Fruit fly (Drosophila melanogaster): ENCODE data around the gene Apl.
A peak's percentile ranks its signal among the peaks of the same experiment; 100 is the strongest.

Gene Apl

DNA sequence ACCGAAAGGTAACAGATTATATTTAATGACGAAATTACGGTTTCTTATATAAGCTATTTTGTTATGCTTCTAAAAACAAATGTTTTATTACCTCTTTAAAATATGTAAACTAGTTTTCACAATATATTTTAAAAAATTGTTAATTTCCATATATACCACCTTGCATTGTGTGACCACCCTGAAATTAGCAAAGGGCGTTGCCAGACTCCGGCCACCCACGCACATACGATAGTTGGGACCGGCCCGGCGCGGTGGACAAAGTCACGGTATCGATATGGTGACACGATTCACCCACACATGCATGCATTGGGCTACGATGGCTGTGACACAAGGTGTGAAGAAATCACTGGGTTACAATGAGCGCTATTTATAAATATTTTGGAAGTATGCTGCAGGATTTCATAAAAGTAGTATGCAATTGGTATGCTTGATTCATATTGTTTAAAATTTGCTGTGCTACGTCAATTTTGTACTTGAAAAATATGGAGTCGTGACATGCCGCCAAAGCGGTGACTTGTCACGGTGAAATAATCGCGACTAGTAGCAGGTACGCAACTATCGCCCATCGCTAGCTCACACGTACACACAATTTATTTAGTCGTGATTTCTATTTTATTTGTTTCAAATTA lies 6.9 kb upstream of the Apl start (continued):
- TF ChIP-seq ci (GFP tag; IDR thresholded peaks at IDR 0.05) (peak; percentile 77; the same call in 2 of the 3 replicates), wek (GFP tag; optimal IDR thresholded peaks at IDR 0.05) (no peak), CG34376 (GFP tag; optimal IDR thresholded peaks at IDR 0.05) (peak; percentile 31), Lhr (GFP tag; optimal IDR thresholded peaks at IDR 0.05) (peak; percentile 58), CG15269 (tag; optimal IDR thresholded peaks at IDR 0.05) (no peak), CG17912 (GFP tag; optimal IDR thresholded peaks at IDR 0.05) (peak; percentile 50), stwl (tag; optimal IDR thresholded peaks at IDR 0.05) (peak; percentile 34), oc (tag; optimal IDR thresholded peaks at IDR 0.05) (peak; percentile 15), Poxn (GFP tag; IDR thresholded peaks at IDR 0.05) (peak; percentile 32; the same call in 1 of the 2 replicates), CG5245 (GFP tag; optimal IDR thresholded peaks at IDR 0.05) (peak; percentile 37), CG16863 (GFP tag; optimal IDR thresholded peaks at IDR 0.05) (peak; percentile 60), CG7357 (GFP tag; IDR thresholded peaks at IDR 0.05) (peak; percentile 51; the same call in 1 of the 3 replicates), CG11723 (GFP tag; optimal IDR thresholded peaks at IDR 0.05) (no peak), CG17829 (tag; optimal IDR thresholded peaks at IDR 0.05) (peak; percentile 61), Sry-δ (GFP tag; optimal IDR thresholded peaks at IDR 0.05) (peak; percentile 98), Hand (GFP tag; optimal IDR thresholded peaks at IDR 0.05) (no peak), D19A (tag; optimal IDR thresholded peaks at IDR 0.05) (no peak), CG1024 (GFP tag; IDR thresholded peaks at IDR 0.05) (0 out of 2 replicates have a peak, but pooled peaks have one; percentile 18), kah (GFP tag; optimal IDR thresholded peaks at IDR 0.05) (no peak), ro (GFP tag; IDR thresholded peaks at IDR 0.05) (no peak), dimm (GFP tag; IDR thresholded peaks at IDR 0.05) (no peak), Gsc (GFP tag; IDR thresholded peaks at IDR 0.05) (no peak), sug (tag; optimal IDR thresholded peaks at IDR 0.05) (peak; percentile 84), CG12155 (GFP tag; optimal IDR thresholded peaks at IDR 0.05) (peak; percentile 9), Dad (GFP tag; optimal IDR thresholded peaks at IDR 0.05) (peak; percentile 64), CG43689 (GFP tag; IDR thresholded peaks at IDR 0.05) (no peak), grau (tag; optimal IDR thresholded peaks at IDR 0.05) (peak; percentile 63), danr (GFP tag; IDR thresholded peaks at IDR 0.05) (no peak), Mad (GFP tag; optimal IDR thresholded peaks at IDR 0.05) (peak; percentile 64), CG7745 (tag; optimal IDR thresholded peaks at IDR 0.05) (no peak), CG16813 (GFP tag; IDR thresholded peaks at IDR 0.05; ENCODE audit: partially characterized antibody) (peak; percentile 96), CG10321 (GFP tag; IDR thresholded peaks at IDR 0.05) (no peak), CG8281 (tag; optimal IDR thresholded peaks at IDR 0.05) (no peak), dm (GFP tag; optimal IDR thresholded peaks at IDR 0.05) (peak; percentile 82), CG9876 (GFP tag; optimal IDR thresholded peaks at IDR 0.05) (peak; percentile 32), fd3F (GFP tag; optimal IDR thresholded peaks at IDR 0.05) (peak; percentile 21), p53 (GFP tag; optimal IDR thresholded peaks at IDR 0.05) (peak; percentile 34), CG1603 (tag; optimal IDR thresholded peaks at IDR 0.05) (peak; percentile 75), CG3995 (GFP tag; optimal IDR thresholded peaks at IDR 0.05) (peak; percentile 100), Side (GFP tag; optimal IDR thresholded peaks at IDR 0.05) (peak; percentile 41), sim (GFP tag; IDR thresholded peaks at IDR 0.05) (no peak), rib (GFP tag; IDR thresholded peaks at IDR 0.05) (no peak), bigmax (GFP tag; optimal IDR thresholded peaks at IDR 0.05) (no peak), Bdp1 (GFP tag; optimal IDR thresholded peaks at IDR 0.05) (peak; percentile 64), CG34422 (GFP tag; IDR thresholded peaks at IDR 0.05) (peak; percentile 77), CG10147 (GFP tag; optimal IDR thresholded peaks at IDR 0.05) (peak; percentile 36), CG4854 (GFP tag; optimal IDR thresholded peaks at IDR 0.05) (peak; percentile 10), CG15696 (tag; optimal IDR thresholded peaks at IDR 0.05) (peak; percentile 13), unc-4 (GFP tag; IDR thresholded peaks at IDR 0.05; ENCODE audit: partially characterized antibody) (peak; percentile 95), H15 (GFP tag; IDR thresholded peaks at IDR 0.05) (0 out of 3 replicates have a peak, but pooled peaks have one; percentile 35)

All from whole organism, embryonic.